Fruit fly (Drosophila melanogaster) whole organism, embryonic: ENCODE results near the gene Tmtc2.

Experiments used
- CG10274 ChIP-seq: fragments of 200-800 bp; sonication (Bioruptor generic); optimal IDR thresholded peaks from 3 replicates; lab custom pipeline; 2017; ENCODE audit warnings: missing biosample characterization, mild to moderate bottlenecking, missing genetic modification characterization
- CG11085 ChIP-seq: fragments of 200-800 bp; sonication (Bioruptor generic); IDR thresholded peaks from 2 replicates; pipeline ENCODE4 v1.3.6; 2022; ENCODE audit warnings: missing biosample characterization, missing genetic modification characterization
- CG11093 ChIP-seq: fragments of 200-800 bp; sonication (Bioruptor generic); IDR thresholded peaks from 3 replicates; pipeline ENCODE4 v1.3.6; 2022; ENCODE audit warnings: missing biosample characterization, missing genetic modification characterization
- CG11695 ChIP-seq: fragments of 200-800 bp; sonication (Bioruptor generic); IDR thresholded peaks from 3 replicates; pipeline ENCODE4 v1.3.6; 2022; ENCODE audit warnings: missing biosample characterization, missing genetic modification characterization
- CG13894 ChIP-seq: fragments of 200-800 bp; sonication (Bioruptor generic); optimal IDR thresholded peaks from 3 replicates; lab custom pipeline; 2018; ENCODE audit warnings: missing biosample characterization, mild to moderate bottlenecking, missing genetic modification characterization, moderate library complexity
- CG14667 ChIP-seq: fragments of 200-800 bp; sonication (Bioruptor generic); IDR thresholded peaks from 2 replicates; pipeline ENCODE4 v1.3.6; 2022; ENCODE audit warnings: missing biosample characterization, missing genetic modification characterization
- CG15073 ChIP-seq: fragments of 200-800 bp; sonication (Bioruptor generic); optimal IDR thresholded peaks from 2 replicates; lab custom pipeline; 2016; ENCODE audit warnings: missing biosample characterization, missing genetic modification characterization
- CG15601 ChIP-seq: fragments of 200-800 bp; sonication (Bioruptor generic); optimal IDR thresholded peaks from 3 replicates; lab custom pipeline; 2019; ENCODE audit warnings: missing biosample characterization, mild to moderate bottlenecking, missing genetic modification characterization, moderate library complexity
- CG1603 ChIP-seq: fragments of 200-800 bp; sonication (Bioruptor generic); optimal IDR thresholded peaks from 2 replicates; lab custom pipeline; 2019; ENCODE audit warnings: missing biosample characterization, mild to moderate bottlenecking, missing genetic modification characterization, moderate library complexity
- CG17359 ChIP-seq: fragments of 200-800 bp; sonication (Bioruptor generic); optimal IDR thresholded peaks from 3 replicates; lab custom pipeline; 2018; ENCODE audit warnings: missing biosample characterization, mild to moderate bottlenecking, missing genetic modification characterization, moderate library complexity
- CG2678 ChIP-seq: fragments of 200-800 bp; sonication (Bioruptor generic); optimal IDR thresholded peaks from 3 replicates; lab custom pipeline; 2019; ENCODE audit warnings: missing biosample characterization, mild to moderate bottlenecking, missing genetic modification characterization, moderate library complexity
- CG31441 ChIP-seq: fragments of 200-800 bp; sonication (Bioruptor generic); IDR thresholded peaks from 2 replicates; pipeline ENCODE4 v1.3.6; 2022; ENCODE audit warnings: missing biosample characterization, missing genetic modification characterization
- CG6654 ChIP-seq: fragments of 200-800 bp; sonication (Bioruptor generic); optimal IDR thresholded peaks from 2 replicates; lab custom pipeline; 2017; ENCODE audit warnings: missing biosample characterization, mild to moderate bottlenecking, missing genetic modification characterization
- CG7987 ChIP-seq: fragments of 200-800 bp; sonication (Bioruptor generic); optimal IDR thresholded peaks from 2 replicates; lab custom pipeline; 2018; ENCODE audit warnings: missing biosample characterization, mild to moderate bottlenecking, missing genetic modification characterization, moderate library complexity
- CTCF ChIP-seq: fragments of 200-800 bp; sonication (Bioruptor generic); optimal IDR thresholded peaks from 2 replicates; lab custom pipeline; 2017; ENCODE audit warnings: missing biosample characterization, mild to moderate bottlenecking, missing genetic modification characterization, moderate library complexity
- D19B ChIP-seq: fragments of 200-800 bp; sonication (Bioruptor generic); optimal IDR thresholded peaks from 2 replicates; lab custom pipeline; 2017; ENCODE audit warnings: missing biosample characterization, mild to moderate bottlenecking, missing genetic modification characterization
- Dp ChIP-seq: fragments of 200-800 bp; sonication (Bioruptor generic); optimal IDR thresholded peaks from 2 replicates; lab custom pipeline; 2018; ENCODE audit warnings: missing biosample characterization, mild to moderate bottlenecking, missing genetic modification characterization, moderate library complexity
- ERR ChIP-seq: fragments of 200-800 bp; sonication (Bioruptor generic); optimal IDR thresholded peaks from 2 replicates; lab custom pipeline; 2016; ENCODE audit warnings: missing biosample characterization, missing genetic modification characterization
- Ets65A ChIP-seq: fragments of 200-800 bp; sonication (Bioruptor generic); peaks from one replicate; lab custom pipeline; 2016; ENCODE audit warnings: missing biosample characterization, missing genetic modification characterization
- Hr3 ChIP-seq: fragments of 200-800 bp; sonication (Bioruptor generic); optimal IDR thresholded peaks from 3 replicates; lab custom pipeline; 2016; ENCODE audit warnings: missing biosample characterization, missing genetic modification characterization
- Lpt ChIP-seq: fragments of >200 bp; optimal IDR thresholded peaks from 2 replicates; lab custom pipeline; 2018; ENCODE audit warnings: missing biosample characterization, missing genetic modification characterization
- Med ChIP-seq: fragments of 200-800 bp; sonication (Bioruptor generic); peaks from one replicate; lab custom pipeline; 2016; ENCODE audit warnings: missing biosample characterization, missing genetic modification characterization, mild to moderate bottlenecking, inconsistent platforms, moderate library complexity
- Pdp1 ChIP-seq, 2 experiments: fragments of 200-800 bp; sonication (Bioruptor generic); optimal IDR thresholded peaks; 3 replicates each; lab custom pipeline; 2016; ENCODE audit warnings: missing biosample characterization in 2 of 2, missing genetic modification characterization in 2 of 2, mild to moderate bottlenecking in 1 of 2, moderate library complexity in 1 of 2
- Ptx1 ChIP-seq: fragments of 200-800 bp; sonication (Bioruptor generic); IDR thresholded peaks from 2 replicates; pipeline ENCODE4 v1.3.6; 2022; ENCODE audit warnings: missing biosample characterization, missing genetic modification characterization
- Sox102F ChIP-seq: fragments of 200-800 bp; sonication (Bioruptor generic); optimal IDR thresholded peaks from 2 replicates; lab custom pipeline; 2018; ENCODE audit warnings: missing biosample characterization, mild to moderate bottlenecking, missing genetic modification characterization, moderate library complexity
- Sry-δ ChIP-seq: fragments of 200-800 bp; sonication (Bioruptor generic); optimal IDR thresholded peaks from 2 replicates; lab custom pipeline; 2016; ENCODE audit warnings: missing biosample characterization, missing genetic modification characterization
- ac ChIP-seq: fragments of 200-800 bp; sonication (Bioruptor generic); optimal IDR thresholded peaks from 3 replicates; lab custom pipeline; 2017; ENCODE audit warnings: missing biosample characterization, mild to moderate bottlenecking, missing genetic modification characterization
- cg ChIP-seq: fragments of 200-800 bp; sonication (Bioruptor generic); optimal IDR thresholded peaks from 3 replicates; lab custom pipeline; 2019; ENCODE audit warnings: missing biosample characterization, mild to moderate bottlenecking, missing genetic modification characterization, moderate library complexity
- dm ChIP-seq: fragments of 200-800 bp; sonication (Bioruptor generic); optimal IDR thresholded peaks from 3 replicates; lab custom pipeline; 2016; ENCODE audit warnings: missing biosample characterization, missing genetic modification characterization
- dpn ChIP-seq, 2 experiments: fragments of 200-800 bp; sonication (Bioruptor generic); optimal IDR thresholded peaks; 3 replicates each; lab custom pipeline; 2016; ENCODE audit warnings: missing biosample characterization in 2 of 2, missing genetic modification characterization in 2 of 2
- gfzf ChIP-seq: fragments of 200-800 bp; sonication (Bioruptor generic); optimal IDR thresholded peaks from 2 replicates; lab custom pipeline; 2016; ENCODE audit warnings: missing biosample characterization, mild to moderate bottlenecking, missing genetic modification characterization, moderate library complexity
- gsb ChIP-seq: fragments of 200-800 bp; sonication (Bioruptor generic); IDR thresholded peaks from 2 replicates; pipeline ENCODE4 v1.3.6; 2022; ENCODE audit warnings: missing biosample characterization, missing genetic modification characterization
- hbn ChIP-seq: fragments of 200-800 bp; sonication (Bioruptor generic); IDR thresholded peaks from 2 replicates; pipeline ENCODE4 v1.3.6; 2022; ENCODE audit warnings: missing biosample characterization, missing genetic modification characterization; ENCODE audit not compliant: partially characterized antibody
- hkb ChIP-seq, 2 experiments: fragments of 200-800 bp in 1 of 2; fragments of >200 bp in 1 of 2; sonication (Bioruptor generic) in 1 of 2; IDR thresholded peaks in 1 of 2; optimal IDR thresholded peaks in 1 of 2; 2 replicates each; pipeline versions ENCODE4 v1.3.6 to Lab custom; 2017 to 2022; ENCODE audit warnings: missing biosample characterization in 1 of 2, missing genetic modification characterization in 1 of 2
- lmd ChIP-seq: fragments of 200-800 bp; sonication (Bioruptor generic); IDR thresholded peaks from 2 replicates; pipeline ENCODE4 v1.3.6; 2022; ENCODE audit warnings: missing biosample characterization, missing genetic modification characterization
- mam ChIP-seq: fragments of 200-800 bp; sonication (Bioruptor generic); optimal IDR thresholded peaks from 3 replicates; lab custom pipeline; 2016; ENCODE audit warnings: missing biosample characterization, missing genetic modification characterization
- nerfin-1 ChIP-seq: fragments of 200-800 bp; sonication (Bioruptor generic); optimal IDR thresholded peaks from 3 replicates; lab custom pipeline; 2019; ENCODE audit warnings: missing biosample characterization, mild to moderate bottlenecking, missing genetic modification characterization, moderate library complexity
- phol ChIP-seq: fragments of 200-800 bp; sonication (Bioruptor generic); optimal IDR thresholded peaks from 3 replicates; lab custom pipeline; 2018; ENCODE audit warnings: missing biosample characterization, mild to moderate bottlenecking, missing genetic modification characterization, moderate library complexity
- pnt ChIP-seq: fragments of 200-800 bp; sonication (Bioruptor generic); optimal IDR thresholded peaks from 3 replicates; lab custom pipeline; 2016; ENCODE audit warnings: missing biosample characterization, missing genetic modification characterization
- pros ChIP-seq: fragments of 200-800 bp; sonication (Bioruptor generic); optimal IDR thresholded peaks from 3 replicates; lab custom pipeline; 2019; ENCODE audit warnings: missing biosample characterization, mild to moderate bottlenecking, missing genetic modification characterization, moderate library complexity
- ranshi ChIP-seq: fragments of 200-800 bp; sonication (Bioruptor generic); IDR thresholded peaks from 2 replicates; pipeline ENCODE4 v1.3.6; 2022; ENCODE audit warnings: missing biosample characterization, missing genetic modification characterization
- row ChIP-seq: fragments of 200-800 bp; sonication (Bioruptor generic); IDR thresholded peaks from 3 replicates; pipeline ENCODE4 v1.3.6; 2022; ENCODE audit warnings: missing biosample characterization, missing genetic modification characterization
- run ChIP-seq: fragments of 200-800 bp; sonication (Bioruptor generic); optimal IDR thresholded peaks from 3 replicates; lab custom pipeline; 2018; ENCODE audit warnings: missing biosample characterization, mild to moderate bottlenecking, missing genetic modification characterization
- sens ChIP-seq: fragments of 200-800 bp; sonication (Bioruptor generic); peaks from one replicate; lab custom pipeline; 2016; ENCODE audit warnings: missing biosample characterization, missing genetic modification characterization
- slbo ChIP-seq: fragments of 200-800 bp; sonication (Bioruptor generic); IDR thresholded peaks from 2 replicates; pipeline ENCODE4 v1.3.6; 2022; ENCODE audit warnings: missing biosample characterization, missing genetic modification characterization
- slou ChIP-seq: fragments of 200-800 bp; sonication (Bioruptor generic); optimal IDR thresholded peaks from 3 replicates; lab custom pipeline; 2016; ENCODE audit warnings: missing biosample characterization, missing genetic modification characterization
- so ChIP-seq: fragments of 200-800 bp; sonication (Bioruptor generic); IDR thresholded peaks from 3 replicates; pipeline ENCODE4 v1.3.6; 2022; ENCODE audit warnings: missing biosample characterization, missing genetic modification characterization
- sqz ChIP-seq: fragments of 200-800 bp; sonication (Bioruptor generic); optimal IDR thresholded peaks from 3 replicates; lab custom pipeline; 2018; ENCODE audit warnings: missing biosample characterization, mild to moderate bottlenecking, missing genetic modification characterization
- ssp ChIP-seq: fragments of 200-800 bp; sonication (Bioruptor generic); IDR thresholded peaks from 2 replicates; pipeline ENCODE4 v1.3.6; 2022; ENCODE audit warnings: missing biosample characterization, missing genetic modification characterization
- tx ChIP-seq: fragments of 200-800 bp; sonication (Bioruptor generic); optimal IDR thresholded peaks from 2 replicates; lab custom pipeline; 2016; ENCODE audit warnings: missing biosample characterization, missing genetic modification characterization
- zfh1 ChIP-seq: fragments of 200-800 bp; sonication (Bioruptor generic); IDR thresholded peaks from 3 replicates; pipeline ENCODE4 v1.3.6; 2022; ENCODE audit warnings: missing biosample characterization, missing genetic modification characterization

The Tmtc2 gene

DNA sequence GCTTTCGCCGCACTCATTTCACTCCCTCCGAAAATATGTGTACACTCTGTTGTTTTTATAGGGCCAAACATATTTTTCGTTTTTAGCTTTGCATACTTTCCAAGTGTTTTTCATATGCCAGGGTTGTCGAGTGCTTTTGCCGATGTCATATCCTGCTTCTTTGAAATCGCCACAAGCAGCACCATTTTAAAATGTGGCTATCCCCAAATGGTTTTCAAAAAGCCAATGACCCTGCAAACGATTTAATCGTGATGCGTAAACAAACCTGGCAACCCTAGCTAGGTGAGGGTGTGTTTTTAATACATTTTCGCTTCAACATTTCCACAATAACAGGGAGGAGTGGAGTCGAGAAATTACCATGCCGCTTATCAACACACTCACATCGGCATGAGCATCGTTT lies 30.1 kb upstream of the Tmtc2 start (continued):
- TF ChIP-seq dpn (GFP tag; optimal IDR thresholded peaks at IDR 0.05; lab: Kevin White, UChicago) (peak; percentile 7 to 32), CG15601 (tag; lab: Kevin White, UChicago) (no peak)

- TF ChIP-seq CG11695 (GFP tag; lab: Robert Waterston, UW) (no peak), CG15073 (GFP tag; lab: Kevin White, UChicago) (no peak), ssp (GFP tag; lab: Robert Waterston, UW) (no peak), CG11093 (GFP tag; lab: Robert Waterston, UW) (no peak), so (GFP tag; lab: Robert Waterston, UW) (no peak), CG6654 (GFP tag; lab: Kevin White, UChicago) (no peak), hbn (GFP tag; lab: Robert Waterston, UW) (no peak), slou (GFP tag; lab: Kevin White, UChicago) (no peak), dm (GFP tag; lab: Kevin White, UChicago) (no peak), CG7987 (GFP tag; lab: Kevin White, UChicago) (no peak), Hr3 (GFP tag; lab: Kevin White, UChicago) (no peak), CG1603 (tag; lab: Kevin White, UChicago) (no peak), Sox102F (GFP tag; lab: Kevin White, UChicago) (no peak), D19B (GFP tag; lab: Kevin White, UChicago) (peak; percentile 62), nerfin-1 (tag; lab: Kevin White, UChicago) (no peak), pros (GFP tag; lab: Kevin White, UChicago) (no peak), slbo (GFP tag; lab: Robert Waterston, UW) (peak; percentile 29; the same call in 1 of the 2 replicates), phol (tag; lab: Kevin White, UChicago) (no peak), pnt (GFP tag; lab: Kevin White, UChicago) (no peak), mam (no peak), sqz (GFP tag; lab: Kevin White, UChicago) (no peak), cg (GFP tag; lab: Kevin White, UChicago) (no peak), ERR (GFP tag; lab: Kevin White, UChicago) (no peak), Pdp1 (GFP tag; optimal IDR thresholded peaks at IDR 0.05; lab: Kevin White, UChicago) (no peak), CG2678 (tag; lab: Kevin White, UChicago) (peak; percentile 10), CG11085 (GFP tag; lab: Robert Waterston, UW) (no peak), lmd (GFP tag; lab: Robert Waterston, UW) (no peak), gfzf (GFP tag; lab: Kevin White, UChicago) (no peak), Sry-δ (GFP tag; lab: Kevin White, UChicago) (no peak), CG13894 (tag; lab: Kevin White, UChicago) (peak; percentile 71), tx (GFP tag; lab: Kevin White, UChicago) (no peak), hkb (optimal IDR thresholded peaks at IDR 0.05; lab: Kevin White, UChicago) (no peak), hkb (GFP tag; IDR thresholded peaks at IDR 0.05; lab: Robert Waterston, UW) (no peak), gsb (GFP tag; lab: Robert Waterston, UW) (no peak), sens (peak; percentile 60), CG10274 (no peak), Ptx1 (GFP tag; lab: Robert Waterston, UW) (peak; percentile 19; the same call in 1 of the 2 replicates), CG31441 (GFP tag; lab: Robert Waterston, UW) (no peak), Ets65A (GFP tag; lab: Kevin White, UChicago) (peak; percentile 3), zfh1 (GFP tag; lab: Robert Waterston, UW) (no peak), row (GFP tag; lab: Robert Waterston, UW) (peak; percentile 46; the same call in 2 of the 3 replicates), dpn (GFP tag; optimal IDR thresholded peaks at IDR 0.05; lab: Kevin White, UChicago) (no peak), Lpt (no peak), run (no peak), ranshi (GFP tag; lab: Robert Waterston, UW) (no peak), CTCF (GFP tag; lab: Kevin White, UChicago) (no peak), ac (GFP tag; lab: Kevin White, UChicago) (no peak), Dp (GFP tag; lab: Kevin White, UChicago) (no peak), Med (GFP tag; lab: Kevin White, UChicago) (peak; percentile 17), CG14667 (no peak), CG17359 (tag; lab: Kevin White, UChicago) (no peak)
These were observed 29.4 kb upstream of the Tmtc2 start for dm6 chr2L:893171-893570.
